Worm (Caenorhabditis elegans) whole organism, L1 larva: ENCODE data around the gene ZC317.6.

ENCODE experiments used
- C04F5.9 ChIP-seq: sonication (generic microtip); optimal IDR thresholded peaks from 2 replicates; lab custom pipeline; 2016; ENCODE audit warnings: missing genetic modification characterization, missing compliant biosample characterization
- C34B4.2 ChIP-seq: sonication (generic microtip); optimal IDR thresholded peaks from 2 replicates; lab custom pipeline; 2017; ENCODE audit warnings: mild to moderate bottlenecking, missing genetic modification characterization, missing compliant biosample characterization
- F16B12.6 ChIP-seq: fragments of 150-350 bp; optimal IDR thresholded peaks from 2 replicates; lab custom pipeline; 2014; ENCODE audit warnings: missing biosample characterization, missing genetic modification characterization
- alr-1 ChIP-seq: fragments of 200-800 bp; sonication (Bioruptor generic); optimal IDR thresholded peaks from 2 replicates; lab custom pipeline; 2018; ENCODE audit warnings: borderline replicate concordance, mild to moderate bottlenecking, missing genetic modification characterization, missing compliant biosample characterization
- ceh-63 ChIP-seq: fragments of 200-800 bp; sonication (Bioruptor generic); optimal IDR thresholded peaks from 2 replicates; lab custom pipeline; 2018; ENCODE audit warnings: mild to moderate bottlenecking, missing genetic modification characterization, missing compliant biosample characterization
- ceh-8 ChIP-seq: fragments of 200-800 bp; sonication (Bioruptor generic); optimal IDR thresholded peaks from 2 replicates; lab custom pipeline; 2018; ENCODE audit warnings: mild to moderate bottlenecking, missing genetic modification characterization, moderate library complexity, missing compliant biosample characterization
- ceh-82 ChIP-seq, 3 experiments: fragments of 150-350 bp in 1 of 3; sonication (generic microtip) in 2 of 3; optimal IDR thresholded peaks; 2 replicates each; lab custom pipeline; 2014 to 2017; ENCODE audit warnings: missing biosample characterization in 3 of 3, missing genetic modification characterization in 3 of 3
- ceh-88 ChIP-seq: fragments of 200-800 bp; sonication (Bioruptor generic); IDR thresholded peaks from 2 replicates; pipeline ENCODE4 v1.3.6; 2022; ENCODE audit warnings: missing genetic modification characterization, missing compliant biosample characterization
- ces-1 ChIP-seq: fragments of 150-350 bp; optimal IDR thresholded peaks from 2 replicates; lab custom pipeline; 2014; ENCODE audit warnings: missing biosample characterization, missing genetic modification reagents, missing genetic modification characterization
- dpl-1 ChIP-seq, 3 experiments: fragments of 150-350 bp in 2 of 3; sonication (generic microtip) in 1 of 3; optimal IDR thresholded peaks; 2 replicates each; lab custom pipeline; 2014 to 2017; ENCODE audit warnings: missing biosample characterization in 3 of 3, missing genetic modification characterization in 3 of 3, missing genetic modification reagents in 3 of 3
- dsc-1 ChIP-seq: sonication (generic microtip); optimal IDR thresholded peaks from 2 replicates; lab custom pipeline; 2016; ENCODE audit warnings: mild to moderate bottlenecking, missing genetic modification characterization, missing compliant biosample characterization
- efl-1 ChIP-seq, 4 experiments: fragments of 150-350 bp; optimal IDR thresholded peaks in 3 of 4; peaks in 1 of 4; 1 replicate in 1 of 4; 2 replicates in 3 of 4; lab custom pipeline; 2014; ENCODE audit warnings: missing biosample characterization in 2 of 4, missing genetic modification characterization in 2 of 4, missing genetic modification reagents in 2 of 4
- egl-13 ChIP-seq: sonication (generic microtip); optimal IDR thresholded peaks from 2 replicates; lab custom pipeline; 2016; ENCODE audit warnings: missing genotype, missing genetic modification reagents, missing genetic modification characterization, missing compliant biosample characterization
- egl-27 ChIP-seq, 2 experiments: fragments of 150-350 bp in 1 of 2; sonication (generic microtip); optimal IDR thresholded peaks; 3 replicates each; lab custom pipeline; 2017 to 2018; ENCODE audit warnings: missing biosample characterization in 2 of 2, missing genetic modification characterization in 2 of 2, missing genetic modification reagents in 2 of 2
- elt-2 ChIP-seq: sonication (generic microtip); optimal IDR thresholded peaks from 2 replicates; lab custom pipeline; 2016; ENCODE audit warnings: missing genetic modification characterization, mild to moderate bottlenecking, inconsistent platforms, missing compliant biosample characterization, missing genetic modification reagents
- ets-5 ChIP-seq: fragments of 200-800 bp; sonication (Bioruptor generic); IDR thresholded peaks from 2 replicates; pipeline ENCODE4 v1.3.6; 2022; ENCODE audit warnings: missing genetic modification characterization, missing compliant biosample characterization
- grh-1 ChIP-seq: fragments of 200-800 bp; sonication (Bioruptor generic); IDR thresholded peaks from 2 replicates; pipeline ENCODE4 v1.3.6; 2022; ENCODE audit warnings: missing genetic modification reagents, missing genetic modification characterization, missing compliant biosample characterization
- hlh-17 ChIP-seq: fragments of 200-800 bp; sonication (Bioruptor generic); optimal IDR thresholded peaks from 2 replicates; lab custom pipeline; 2018; ENCODE audit warnings: missing genetic modification characterization, mild to moderate bottlenecking, missing compliant biosample characterization, moderate library complexity, borderline replicate concordance
- irx-1 ChIP-seq: sonication (generic microtip); optimal IDR thresholded peaks from 2 replicates; lab custom pipeline; 2016; ENCODE audit warnings: missing genetic modification characterization, missing compliant biosample characterization
- lin-13 ChIP-seq: fragments of 150-350 bp; optimal IDR thresholded peaks from 2 replicates; lab custom pipeline; 2014; ENCODE audit warnings: missing biosample characterization, missing genetic modification reagents, missing genetic modification characterization
- lin-35 ChIP-seq, 2 experiments: fragments of 150-350 bp; optimal IDR thresholded peaks; 2 replicates each; lab custom pipeline; 2014; ENCODE audit warnings: missing biosample characterization in 2 of 2, missing genetic modification characterization in 2 of 2, missing genetic modification reagents in 2 of 2
- lin-39 ChIP-seq: fragments of 150-350 bp; optimal IDR thresholded peaks from 2 replicates; lab custom pipeline; 2014; ENCODE audit warnings: missing biosample characterization, missing genetic modification reagents, missing genetic modification characterization
- lir-3 ChIP-seq: sonication (generic microtip); optimal IDR thresholded peaks from 2 replicates; lab custom pipeline; 2016; ENCODE audit warnings: mild to moderate bottlenecking, missing genetic modification characterization, moderate library complexity, missing compliant biosample characterization; ENCODE audit not compliant: poor library complexity
- lsy-2 ChIP-seq, 2 experiments: fragments of 150-350 bp; optimal IDR thresholded peaks; 2 replicates each; lab custom pipeline; 2014; ENCODE audit warnings: missing biosample characterization in 2 of 2, missing genetic modification characterization in 2 of 2
- mab-9 ChIP-seq: fragments of 200-800 bp; sonication (Bioruptor generic); IDR thresholded peaks from 2 replicates; pipeline ENCODE4 v1.3.6; 2022; ENCODE audit warnings: missing genetic modification reagents, missing genetic modification characterization, missing compliant biosample characterization
- mdl-1 ChIP-seq, 2 experiments: fragments of 150-350 bp; optimal IDR thresholded peaks; 2 replicates each; lab custom pipeline; 2014 to 2017; ENCODE audit warnings: missing biosample characterization in 2 of 2, missing genetic modification characterization in 2 of 2, inconsistent platforms in 1 of 2
- mef-2 ChIP-seq: fragments of 150-350 bp; optimal IDR thresholded peaks from 2 replicates; lab custom pipeline; 2014; ENCODE audit warnings: missing biosample characterization, missing genetic modification characterization
- nhr-19 ChIP-seq: fragments of 200-800 bp; sonication (Bioruptor generic); conservative IDR thresholded peaks from 2 replicates; pipeline ENCODE4 v1.3.6; 2022; ENCODE audit warnings: missing genetic modification characterization, missing compliant biosample characterization
- nhr-20 ChIP-seq: sonication (generic microtip); optimal IDR thresholded peaks from 2 replicates; lab custom pipeline; 2016; ENCODE audit warnings: mild to moderate bottlenecking, missing genetic modification characterization, missing compliant biosample characterization
- nhr-47 ChIP-seq: sonication (generic microtip); optimal IDR thresholded peaks from 2 replicates; lab custom pipeline; 2016; ENCODE audit warnings: mild to moderate bottlenecking, missing genetic modification characterization, moderate library complexity, missing compliant biosample characterization
- nhr-76 ChIP-seq: sonication (generic microtip); optimal IDR thresholded peaks from 2 replicates; lab custom pipeline; 2017; ENCODE audit warnings: missing biosample characterization, missing genetic modification characterization
- nhr-77 ChIP-seq: fragments of 150-350 bp; optimal IDR thresholded peaks from 2 replicates; lab custom pipeline; 2014; ENCODE audit warnings: missing biosample characterization, missing genetic modification characterization
- nhr-85 ChIP-seq: sonication (generic microtip); peaks from one replicate; lab custom pipeline; 2016; ENCODE audit warnings: missing genetic modification characterization, inconsistent platforms, missing compliant biosample characterization
- nhr-90 ChIP-seq: sonication (generic microtip); optimal IDR thresholded peaks from 2 replicates; lab custom pipeline; 2016; ENCODE audit warnings: mild to moderate bottlenecking, missing genetic modification characterization, missing compliant biosample characterization; ENCODE audit not compliant: poor library complexity
- pax-3 ChIP-seq: fragments of 200-800 bp; sonication (Bioruptor generic); optimal IDR thresholded peaks from 2 replicates; lab custom pipeline; 2018; ENCODE audit warnings: mild to moderate bottlenecking, missing genetic modification characterization, moderate library complexity, missing compliant biosample characterization
- pqm-1 ChIP-seq: sonication (generic microtip); optimal IDR thresholded peaks from 3 replicates; lab custom pipeline; 2017; ENCODE audit warnings: missing biosample characterization, missing genetic modification characterization
- rnt-1 ChIP-seq: sonication (generic microtip); optimal IDR thresholded peaks from 2 replicates; lab custom pipeline; 2016; ENCODE audit warnings: mild to moderate bottlenecking, missing genetic modification characterization, moderate library complexity, missing compliant biosample characterization
- sox-4 ChIP-seq: sonication (generic microtip); optimal IDR thresholded peaks from 2 replicates; lab custom pipeline; 2016; ENCODE audit warnings: missing genetic modification characterization, missing compliant biosample characterization
- swsn-7 ChIP-seq: sonication (generic microtip); optimal IDR thresholded peaks from 2 replicates; lab custom pipeline; 2016; ENCODE audit warnings: missing genetic modification characterization, missing compliant biosample characterization
- tlp-1 ChIP-seq: fragments of 150-350 bp; optimal IDR thresholded peaks from 2 replicates; lab custom pipeline; 2014; ENCODE audit warnings: missing biosample characterization, missing genetic modification characterization
- unc-130 ChIP-seq: fragments of 150-350 bp; optimal IDR thresholded peaks from 2 replicates; lab custom pipeline; 2017; ENCODE audit warnings: missing biosample characterization, missing genetic modification characterization, inconsistent platforms
- unc-30 ChIP-seq: sonication (generic microtip); optimal IDR thresholded peaks from 2 replicates; lab custom pipeline; 2017; ENCODE audit warnings: missing biosample characterization, missing genetic modification characterization
- unc-62 ChIP-seq: fragments of 150-350 bp; optimal IDR thresholded peaks from 2 replicates; lab custom pipeline; 2014; ENCODE audit warnings: missing biosample characterization, missing genetic modification reagents, missing genetic modification characterization
- unc-86 ChIP-seq: sonication (generic microtip); optimal IDR thresholded peaks from 2 replicates; lab custom pipeline; 2016; ENCODE audit warnings: missing genetic modification characterization, missing compliant biosample characterization
- unc-98 ChIP-seq: fragments of 200-800 bp; sonication (Bioruptor generic); IDR thresholded peaks from 2 replicates; pipeline ENCODE4 v1.3.6; 2022; ENCODE audit warnings: missing genetic modification characterization, missing compliant biosample characterization
- xbp-1 ChIP-seq: sonication (generic microtip); optimal IDR thresholded peaks from 2 replicates; lab custom pipeline; 2016; ENCODE audit warnings: missing genetic modification characterization, missing compliant biosample characterization
- zag-1 ChIP-seq: fragments of 150-350 bp; optimal IDR thresholded peaks from 2 replicates; lab custom pipeline; 2014; ENCODE audit warnings: missing biosample characterization, missing genetic modification characterization
- ztf-11 ChIP-seq, 2 experiments: sonication (generic microtip); optimal IDR thresholded peaks; 2 replicates each; lab custom pipeline; 2016 to 2017; ENCODE audit warnings: missing genetic modification characterization in 2 of 2, missing biosample characterization in 1 of 2, missing compliant biosample characterization in 1 of 2
- ztf-4 ChIP-seq: fragments of 150-350 bp; optimal IDR thresholded peaks from 2 replicates; lab custom pipeline; 2014; ENCODE audit warnings: missing biosample characterization, missing genetic modification characterization

Gene ZC317.6

ce11 chrV:5509134-5509533 is 40.7 kb upstream of the ZC317.6 start:
- TF ChIP-seq hlh-17 (no peak), C34B4.2 (tag; lab: Kevin White, UChicago) (no peak), unc-130 (no peak), sox-4 (tag; lab: Kevin White, UChicago) (no peak), unc-62 (GFP tag; lab: Kevin White, UChicago) (no peak), C04F5.9 (tag; lab: Kevin White, UChicago) (no peak), pax-3 (tag; lab: Kevin White, UChicago) (no peak), nhr-19 (GFP tag; lab: Robert Waterston, UW) (no peak), egl-13 (tag; lab: Kevin White, UChicago) (no peak), ztf-4 (tag; lab: Kevin White, UChicago) (no peak), xbp-1 (tag; lab: Kevin White, UChicago) (no peak)

- TF ChIP-seq nhr-90 (tag; lab: Kevin White, UChicago) (peak; percentile 94), lin-13 (GFP tag; lab: Kevin White, UChicago) (peak; percentile 87), F16B12.6 (peak; percentile 59), nhr-85 (tag; lab: Kevin White, UChicago) (peak; percentile 89), swsn-7 (tag; lab: Kevin White, UChicago) (peak; percentile 96), unc-86 (peak; percentile 94), mdl-1 (tag; optimal IDR thresholded peaks at IDR 0.05; lab: Kevin White, UChicago) (peak in 1 of 2 experiments; percentile 86), mef-2 (tag; lab: Kevin White, UChicago) (no peak), nhr-20 (tag; lab: Kevin White, UChicago) (peak; percentile 96), C04F5.9 (tag; lab: Kevin White, UChicago) (peak; percentile 28), pax-3 (tag; lab: Kevin White, UChicago) (peak; percentile 88), pqm-1 (tag; lab: Kevin White, UChicago) (no peak), nhr-47 (tag; lab: Kevin White, UChicago) (no peak), lsy-2 (tag; optimal IDR thresholded peaks at IDR 0.05; lab: Kevin White, UChicago) (peak; percentile 90 to 92), ceh-88 (GFP tag; lab: Robert Waterston, UW) (peak; percentile 77), unc-62 (GFP tag; lab: Kevin White, UChicago) (no peak), grh-1 (GFP tag; lab: Robert Waterston, UW) (peak; percentile 90), mab-9 (GFP tag; lab: Robert Waterston, UW) (peak; percentile 86), lir-3 (tag; lab: Kevin White, UChicago) (peak; percentile 79), zag-1 (tag; lab: Kevin White, UChicago) (no peak), ceh-82 (tag; optimal IDR thresholded peaks at IDR 0.05; lab: Kevin White, UChicago) (peak; percentile 92 to 95 (median 94)), ceh-63 (no peak), elt-2 (tag; lab: Kevin White, UChicago) (peak; percentile 73), tlp-1 (no peak), egl-27 (tag; optimal IDR thresholded peaks at IDR 0.05; lab: Kevin White, UChicago) (peak in 1 of 2 experiments; percentile 40), rnt-1 (tag; lab: Kevin White, UChicago) (peak; percentile 94), ets-5 (GFP tag; lab: Robert Waterston, UW) (no peak), irx-1 (tag; lab: Kevin White, UChicago) (peak; percentile 88), unc-30 (no peak), efl-1 (optimal IDR thresholded peaks at IDR 0.05; lab: Kevin White, UChicago) (peak; percentile 88), efl-1 (GFP tag; optimal IDR thresholded peaks at IDR 0.05 in 1 of 2; lab: Kevin White, UChicago) (peak; percentile 81 to 98), ztf-11 (tag; optimal IDR thresholded peaks at IDR 0.05; lab: Kevin White, UChicago) (peak in 1 of 2 experiments; percentile 72), dsc-1 (tag; lab: Kevin White, UChicago) (peak; percentile 96), ceh-8 (GFP tag; lab: Kevin White, UChicago) (peak; percentile 83), nhr-77 (tag; lab: Kevin White, UChicago) (peak; percentile 82), dpl-1 (GFP tag; optimal IDR thresholded peaks at IDR 0.05; lab: Kevin White, UChicago) (peak; percentile 80 to 86 (median 86)), lin-39 (tag; lab: Kevin White, UChicago) (peak; percentile 83), nhr-76 (tag; lab: Kevin White, UChicago) (no peak), alr-1 (tag; lab: Kevin White, UChicago) (no peak), unc-98 (GFP tag; lab: Robert Waterston, UW) (peak; percentile 17; the same call in 1 of the 2 replicates), ces-1 (GFP tag; lab: Kevin White, UChicago) (no peak), lin-35 (GFP tag; optimal IDR thresholded peaks at IDR 0.05; lab: Kevin White, UChicago) (peak; percentile 87 to 90)
Measured at ce11 chrV:5504807-5505442, 36.5 kb upstream of the ZC317.6 start, which contains the start of the genes dnj-19 and nhr-47. Gene dnj-19, minus strand, starts transcription at chrV:5504857. Gene nhr-47, plus strand, starts transcription at chrV:5505253.
